Fruit fly (Drosophila melanogaster) whole organism, prepupa: ENCODE results near the gene CG13995.

Experiments
- CG10631 ChIP-seq: fragments of 200-800 bp; sonication (Bioruptor generic); optimal IDR thresholded peaks from 2 replicates; lab custom pipeline; 2016; ENCODE audit warnings: missing biosample characterization, missing genetic modification characterization
- CG10669 ChIP-seq: fragments of 200-800 bp; sonication (Bioruptor generic); optimal IDR thresholded peaks from 3 replicates; lab custom pipeline; 2018; ENCODE audit warnings: missing biosample characterization, mild to moderate bottlenecking, missing genetic modification characterization, moderate library complexity
- CG11294 ChIP-seq: fragments of 200-800 bp; sonication (Bioruptor generic); IDR thresholded peaks from 2 replicates; pipeline ENCODE4 v1.3.6; 2022; ENCODE audit warnings: missing biosample characterization, missing genetic modification characterization
- CG11762 ChIP-seq: fragments of 200-800 bp; sonication (Bioruptor generic); optimal IDR thresholded peaks from 3 replicates; lab custom pipeline; 2016; ENCODE audit warnings: missing biosample characterization, missing genetic modification characterization; ENCODE audit not compliant: insufficient read depth
- CG11902 ChIP-seq: fragments of 200-800 bp; sonication (Bioruptor generic); optimal IDR thresholded peaks from 3 replicates; lab custom pipeline; 2016; ENCODE audit warnings: missing biosample characterization, missing genetic modification characterization
- CG15336 ChIP-seq: fragments of 200-800 bp; sonication (Bioruptor generic); IDR thresholded peaks from 2 replicates; pipeline ENCODE4 v1.3.6; 2022; ENCODE audit warnings: missing biosample characterization, missing genetic modification characterization
- CG16779 ChIP-seq: fragments of 200-800 bp; sonication (Bioruptor generic); optimal IDR thresholded peaks from 3 replicates; lab custom pipeline; 2017; ENCODE audit warnings: missing biosample characterization, mild to moderate bottlenecking, missing genetic modification characterization
- CG31627 ChIP-seq: fragments of 200-800 bp; sonication (Bioruptor generic); optimal IDR thresholded peaks from 3 replicates; lab custom pipeline; 2016; ENCODE audit warnings: missing biosample characterization, missing genetic modification characterization
- CG32006 ChIP-seq: fragments of 200-800 bp; sonication (Bioruptor generic); optimal IDR thresholded peaks from 3 replicates; lab custom pipeline; 2017; ENCODE audit warnings: missing biosample characterization, mild to moderate bottlenecking, missing genetic modification characterization
- CG34406 ChIP-seq: fragments of 200-800 bp; sonication (Bioruptor generic); optimal IDR thresholded peaks from 3 replicates; lab custom pipeline; 2016; ENCODE audit warnings: missing biosample characterization, missing genetic modification characterization
- CG3919 ChIP-seq: fragments of 200-800 bp; sonication (Bioruptor generic); optimal IDR thresholded peaks from 3 replicates; lab custom pipeline; 2016; ENCODE audit warnings: missing biosample characterization, missing genetic modification characterization
- CG4318 ChIP-seq: fragments of 200-800 bp; sonication (Bioruptor generic); optimal IDR thresholded peaks from 3 replicates; lab custom pipeline; 2017; ENCODE audit warnings: missing biosample characterization, mild to moderate bottlenecking, missing genetic modification characterization
- CG6163 ChIP-seq: fragments of 200-800 bp; sonication (Bioruptor generic); IDR thresholded peaks from 3 replicates; pipeline ENCODE4 v1.3.6; 2022; ENCODE audit warnings: missing biosample characterization, missing genetic modification characterization
- CG8319 ChIP-seq: fragments of 200-800 bp; sonication (Bioruptor generic); optimal IDR thresholded peaks from 3 replicates; lab custom pipeline; 2016; ENCODE audit warnings: missing biosample characterization, missing genetic modification characterization
- CG8632 ChIP-seq: fragments of 200-800 bp; sonication (Bioruptor generic); optimal IDR thresholded peaks from 3 replicates; lab custom pipeline; 2016; ENCODE audit warnings: missing biosample characterization, missing genetic modification characterization
- CG9139 ChIP-seq: fragments of 200-800 bp; sonication (Bioruptor generic); optimal IDR thresholded peaks from 3 replicates; lab custom pipeline; 2017; ENCODE audit warnings: missing biosample characterization, mild to moderate bottlenecking, missing genetic modification characterization
- Eip75B ChIP-seq: fragments of 200-800 bp; sonication (Bioruptor generic); optimal IDR thresholded peaks from 3 replicates; lab custom pipeline; 2016; ENCODE audit warnings: missing biosample characterization, missing genetic modification characterization
- Eip78C ChIP-seq: fragments of 200-800 bp; sonication (Bioruptor generic); peaks from one replicate; lab custom pipeline; 2016; ENCODE audit warnings: missing biosample characterization, missing genetic modification characterization
- Ets21C ChIP-seq: fragments of 200-800 bp; sonication (Bioruptor generic); optimal IDR thresholded peaks from 3 replicates; lab custom pipeline; 2016; ENCODE audit warnings: missing biosample characterization, missing genetic modification characterization
- Gug ChIP-seq: fragments of 200-800 bp; sonication (Bioruptor generic); IDR thresholded peaks from 2 replicates; pipeline ENCODE4 v1.3.6; 2022; ENCODE audit warnings: missing biosample characterization, missing genetic modification characterization
- Hr39 ChIP-seq: fragments of 200-800 bp; sonication (Bioruptor generic); optimal IDR thresholded peaks from 2 replicates; lab custom pipeline; 2016; ENCODE audit warnings: missing biosample characterization, missing genetic modification characterization
- Hr4 ChIP-seq: fragments of 200-800 bp; sonication (Bioruptor generic); optimal IDR thresholded peaks from 3 replicates; lab custom pipeline; 2016; ENCODE audit warnings: missing biosample characterization, missing genetic modification characterization
- Lpt ChIP-seq: fragments of 200-800 bp; sonication (Bioruptor generic); optimal IDR thresholded peaks from 3 replicates; lab custom pipeline; 2016; ENCODE audit warnings: missing biosample characterization, missing genetic modification characterization
- OdsH ChIP-seq: fragments of 200-800 bp; sonication (Bioruptor generic); optimal IDR thresholded peaks from 3 replicates; lab custom pipeline; 2016; ENCODE audit warnings: missing biosample characterization, missing genetic modification characterization
- Smox ChIP-seq: fragments of 200-800 bp; sonication (Bioruptor generic); optimal IDR thresholded peaks from 3 replicates; lab custom pipeline; 2016; ENCODE audit warnings: missing biosample characterization, missing genetic modification characterization
- acj6 ChIP-seq: fragments of 200-800 bp; sonication (Bioruptor generic); optimal IDR thresholded peaks from 3 replicates; lab custom pipeline; 2016; ENCODE audit warnings: missing biosample characterization, missing genetic modification characterization
- cyc ChIP-seq: fragments of 200-800 bp; sonication (Bioruptor generic); optimal IDR thresholded peaks from 3 replicates; lab custom pipeline; 2016; ENCODE audit warnings: missing biosample characterization, missing genetic modification characterization
- dac ChIP-seq: fragments of 200-800 bp; sonication (Bioruptor generic); optimal IDR thresholded peaks from 2 replicates; lab custom pipeline; 2017; ENCODE audit warnings: missing biosample characterization, mild to moderate bottlenecking, missing genetic modification characterization
- fd85E ChIP-seq: fragments of 200-800 bp; sonication (Bioruptor generic); optimal IDR thresholded peaks from 3 replicates; lab custom pipeline; 2016; ENCODE audit warnings: missing biosample characterization, missing genetic modification characterization
- fkh ChIP-seq: fragments of 200-800 bp; sonication (Bioruptor generic); optimal IDR thresholded peaks from 3 replicates; lab custom pipeline; 2017; ENCODE audit warnings: missing biosample characterization, mild to moderate bottlenecking, missing genetic modification characterization, moderate library complexity
- lz ChIP-seq: fragments of 200-800 bp; sonication (Bioruptor generic); optimal IDR thresholded peaks from 3 replicates; lab custom pipeline; 2016; ENCODE audit warnings: missing biosample characterization, missing genetic modification characterization
- net ChIP-seq: fragments of 200-800 bp; sonication (Bioruptor generic); optimal IDR thresholded peaks from 3 replicates; lab custom pipeline; 2016; ENCODE audit warnings: missing biosample characterization, missing genetic modification characterization
- pdm3 ChIP-seq: fragments of 200-800 bp; sonication (Bioruptor generic); optimal IDR thresholded peaks from 3 replicates; lab custom pipeline; 2016; ENCODE audit warnings: missing biosample characterization, missing genetic modification characterization
- spab ChIP-seq: fragments of 200-800 bp; sonication (Bioruptor generic); optimal IDR thresholded peaks from 2 replicates; lab custom pipeline; 2017; ENCODE audit warnings: missing biosample characterization, mild to moderate bottlenecking, missing genetic modification characterization, missing genetic modification reagents
- ss ChIP-seq, 2 experiments: fragments of 200-800 bp; sonication (Bioruptor generic); optimal IDR thresholded peaks; 2 replicates in 1 of 2; 3 replicates in 1 of 2; lab custom pipeline; 2017 to 2018; ENCODE audit warnings: mild to moderate bottlenecking in 2 of 2, missing biosample characterization in 2 of 2, missing genetic modification characterization in 2 of 2, moderate library complexity in 1 of 2
- svp ChIP-seq: fragments of 200-800 bp; sonication (Bioruptor generic); peaks from one replicate; lab custom pipeline; 2016; ENCODE audit warnings: missing biosample characterization, missing genetic modification characterization
- topi ChIP-seq: fragments of 200-800 bp; sonication (Bioruptor generic); optimal IDR thresholded peaks from 3 replicates; lab custom pipeline; 2016; ENCODE audit warnings: missing biosample characterization, missing genetic modification characterization
- vri ChIP-seq: fragments of 200-800 bp; sonication (Bioruptor generic); optimal IDR thresholded peaks from 3 replicates; lab custom pipeline; 2016; ENCODE audit warnings: missing biosample characterization, mild to moderate bottlenecking, missing genetic modification characterization

Gene CG13995

DNA sequence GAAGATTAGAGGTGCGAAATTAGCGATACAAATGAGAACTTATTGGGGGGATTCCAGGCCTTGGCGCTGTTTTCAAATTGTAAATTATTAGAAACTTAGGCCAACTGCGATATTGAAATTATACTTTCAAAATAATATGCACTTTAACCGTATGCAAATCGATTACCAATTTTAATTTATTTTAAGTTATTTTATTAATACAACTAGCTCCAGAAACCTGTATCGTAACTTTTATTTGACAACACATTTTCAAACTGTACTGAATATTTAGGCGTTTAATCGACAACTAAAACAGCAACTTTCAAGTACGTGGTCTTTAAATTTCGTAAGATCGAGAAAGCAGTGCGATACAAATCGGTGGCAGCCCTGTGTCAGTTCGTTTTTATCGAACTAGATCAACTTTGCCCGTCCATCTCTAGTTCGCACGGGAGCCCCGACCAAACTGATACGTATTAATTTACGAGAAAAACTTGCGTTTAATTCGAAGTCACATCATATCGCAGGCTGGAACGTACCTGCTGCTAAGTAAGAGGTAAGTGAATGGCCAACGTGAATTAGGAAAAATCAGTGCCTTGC, 16.6 kb downstream of the CG13995 start, which contains the start of the genes CG9154 and Kr-h2 (continued):
- TF ChIP-seq topi (GFP tag; lab: Kevin White, UChicago) (peak; percentile 53), CG34406 (GFP tag; lab: Kevin White, UChicago) (peak; percentile 45), CG32006 (peak; percentile 54), dac (GFP tag; lab: Kevin White, UChicago) (no peak), CG9139 (GFP tag; lab: Kevin White, UChicago) (no peak), svp (GFP tag; lab: Kevin White, UChicago) (peak; percentile 80), CG31627 (GFP tag; lab: Kevin White, UChicago) (peak; percentile 50), Hr4 (GFP tag; lab: Kevin White, UChicago) (no peak), CG15336 (GFP tag; lab: Robert Waterston, UW) (no peak; the same call in 1 of the 2 replicates), vri (GFP tag; lab: Kevin White, UChicago) (no peak), CG6163 (GFP tag; lab: Robert Waterston, UW) (0 out of 3 replicates have a peak, but pooled peaks have one; percentile 26), CG8319 (no peak), fkh (peak; percentile 48), Hr39 (GFP tag; lab: Kevin White, UChicago) (no peak), Lpt (GFP tag; lab: Kevin White, UChicago) (no peak), OdsH (no peak), Ets21C (GFP tag; lab: Kevin White, UChicago) (no peak), CG11902 (GFP tag; lab: Kevin White, UChicago) (no peak), CG4318 (GFP tag; lab: Kevin White, UChicago) (no peak), Eip75B (no peak), ss (GFP tag; optimal IDR thresholded peaks at IDR 0.05; lab: Kevin White, UChicago) (no peak), Gug (peak; percentile 59; the same call in 1 of the 2 replicates), lz (GFP tag; lab: Kevin White, UChicago) (peak; percentile 48), CG8632 (GFP tag; lab: Kevin White, UChicago) (peak; percentile 32), fd85E (GFP tag; lab: Kevin White, UChicago) (no peak), CG11762 (GFP tag; lab: Kevin White, UChicago) (no peak), CG10669 (GFP tag; lab: Kevin White, UChicago) (no peak), pdm3 (GFP tag; lab: Kevin White, UChicago) (no peak), CG10631 (GFP tag; lab: Kevin White, UChicago) (peak; percentile 26), Eip78C (GFP tag; lab: Kevin White, UChicago) (peak; percentile 66), CG11294 (GFP tag; lab: Robert Waterston, UW) (0 out of 2 replicates have a peak, but pooled peaks have one; percentile 34), CG3919 (GFP tag; lab: Kevin White, UChicago) (no peak)

DNA sequence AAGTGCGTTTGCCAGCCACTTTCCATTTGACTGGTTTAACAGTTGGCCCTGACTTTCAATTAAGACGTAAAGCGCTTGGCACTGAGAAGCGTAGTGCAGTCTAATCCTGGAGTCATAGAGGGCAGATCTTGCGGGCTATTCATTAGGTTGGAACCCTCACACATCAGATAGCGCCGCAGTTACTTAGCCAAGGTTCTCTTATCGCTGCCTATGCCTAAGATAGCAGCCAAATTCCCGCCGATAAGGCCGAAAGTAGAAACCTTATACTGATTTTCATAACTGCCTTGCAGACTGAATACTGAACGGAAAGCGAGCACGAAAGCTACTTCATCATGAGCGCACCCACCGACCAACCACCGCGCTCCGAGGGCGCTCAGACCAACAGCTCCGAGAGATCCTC, 18.0 kb downstream of the CG13995 start:
- no peak for TF ChIP-seq CG8319
- no peak for TF ChIP-seq CG16779 (tag; lab: Kevin White, UChicago)
- no peak for TF ChIP-seq spab (GFP tag; lab: Kevin White, UChicago)
- no peak for TF ChIP-seq CG34406 (GFP tag; lab: Kevin White, UChicago)
- no peak for TF ChIP-seq CG10631 (GFP tag; lab: Kevin White, UChicago)
- no peak for TF ChIP-seq Gug
- no peak for TF ChIP-seq svp (GFP tag; lab: Kevin White, UChicago)
- TF ChIP-seq CG4318 (GFP tag; lab: Kevin White, UChicago), result no peak
- TF ChIP-seq net, result no peak
- no peak for TF ChIP-seq cyc (GFP tag; lab: Kevin White, UChicago)
- TF ChIP-seq Smox (GFP tag; lab: Kevin White, UChicago), result no peak
- no peak for TF ChIP-seq Eip78C (GFP tag; lab: Kevin White, UChicago)
- no peak for TF ChIP-seq fd85E (GFP tag; lab: Kevin White, UChicago)
- no peak for TF ChIP-seq CG3919 (GFP tag; lab: Kevin White, UChicago)
- TF ChIP-seq acj6 (GFP tag; lab: Kevin White, UChicago), result no peak
- no peak for TF ChIP-seq CG11294 (GFP tag; lab: Robert Waterston, UW)
